Fruit fly (Drosophila melanogaster) whole organism: ENCODE data around the gene CG15286.
A peak's percentile ranks its signal among the peaks of the same experiment; 100 is the strongest.

ENCODE experiments used
- CG8478 ChIP-seq: fragments of >200 bp; optimal IDR thresholded peaks from 2 replicates; lab custom pipeline; 2018; ENCODE audit warnings: inconsistent platforms
- Dll ChIP-seq: fragments of >200 bp; optimal IDR thresholded peaks from 2 replicates; lab custom pipeline; 2017
- EcR ChIP-seq, 2 experiments: fragments of >200 bp; optimal IDR thresholded peaks; 2 replicates each; lab custom pipeline; 2017; ENCODE audit warnings: missing biosample characterization in 2 of 2, missing genetic modification characterization in 2 of 2, missing genetic modification reagents in 2 of 2
- pan ChIP-seq: fragments of >200 bp; optimal IDR thresholded peaks from 2 replicates; lab custom pipeline; 2017
- psq ChIP-seq: fragments of >200 bp; optimal IDR thresholded peaks from 2 replicates; lab custom pipeline; 2017
- usp ChIP-seq: fragments of >200 bp; optimal IDR thresholded peaks from 2 replicates; lab custom pipeline; 2017; ENCODE audit warnings: missing biosample characterization, missing genetic modification characterization, mixed read lengths

CG15286 gene

dm6 chr2L:14333965-14334364, 4.1 kb upstream of the CG15286 start, which contains the start of gene CG33090:
TSS of gene CG33090 (plus strand) at chr2L:14334158.
- TF ChIP-seq usp (GFP tag; lab: Kevin White, UChicago) (no peak), Dll (lab: Kevin White, UChicago) (no peak), CG8478 (no peak), pan (no peak), EcR (GFP tag; optimal IDR thresholded peaks at IDR 0.05; lab: Kevin White, UChicago) (no peak), psq (lab: Kevin White, UChicago) (no peak)

- no peak for TF ChIP-seq pan
- no peak for TF ChIP-seq Dll (lab: Kevin White, UChicago)
- no peak for TF ChIP-seq CG8478
- no peak for TF ChIP-seq usp (GFP tag; lab: Kevin White, UChicago)
- TF ChIP-seq psq (lab: Kevin White, UChicago) = no peak
- no peak for TF ChIP-seq EcR (GFP tag; optimal IDR thresholded peaks at IDR 0.05; lab: Kevin White, UChicago)
These were observed 1.7 kb upstream of the CG15286 start for dm6 chr2L:14336311-14336836.

dm6 chr2L:14340964-14341363, 2.9 kb downstream of the CG15286 start:
- TF ChIP-seq usp (GFP tag; lab: Kevin White, UChicago) (no peak), CG8478 (no peak), psq (lab: Kevin White, UChicago) (no peak), Dll (lab: Kevin White, UChicago) (no peak), pan (no peak), EcR (GFP tag; optimal IDR thresholded peaks at IDR 0.05; lab: Kevin White, UChicago) (no peak)

- no peak for TF ChIP-seq psq (lab: Kevin White, UChicago)
- no peak for TF ChIP-seq Dll (lab: Kevin White, UChicago)
- no peak for TF ChIP-seq pan
- TF ChIP-seq CG8478 = no peak
- no peak for TF ChIP-seq EcR (GFP tag; optimal IDR thresholded peaks at IDR 0.05; lab: Kevin White, UChicago)
- no peak for TF ChIP-seq usp (GFP tag; lab: Kevin White, UChicago)
These were observed 8.5 kb downstream of the CG15286 start, which contains the start of gene Send2 for dm6 chr2L:14346588-14346987. TSS of gene Send2 (minus strand) at chr2L:14346688.

dm6 chr2L:14348602-14349001, 10.6 kb downstream of the CG15286 start, which contains the start of gene mTTF:
TSS of gene mTTF (minus strand) at chr2L:14348790.
- TF ChIP-seq EcR (GFP tag; optimal IDR thresholded peaks at IDR 0.05; lab: Kevin White, UChicago) (no peak), pan (no peak), CG8478 (no peak), Dll (lab: Kevin White, UChicago) (no peak)

dm6 chr2L:14350587-14350986, 12.5 kb downstream of the CG15286 start:
- TF ChIP-seq CG8478 (no peak), pan (no peak), usp (GFP tag; lab: Kevin White, UChicago) (no peak), psq (lab: Kevin White, UChicago) (no peak), Dll (lab: Kevin White, UChicago) (no peak), EcR (GFP tag; optimal IDR thresholded peaks at IDR 0.05; lab: Kevin White, UChicago) (no peak)

dm6 chr2L:14351441-14352127, 13.5 kb downstream of the CG15286 start, which contains the start of gene CG43052:
TSS of gene CG43052 (plus strand) at chr2L:14352077.
- TF ChIP-seq EcR (GFP tag; optimal IDR thresholded peaks at IDR 0.05; lab: Kevin White, UChicago) (no peak), psq (lab: Kevin White, UChicago) (no peak), Dll (lab: Kevin White, UChicago) (no peak), pan (no peak), CG8478 (no peak), usp (GFP tag; lab: Kevin White, UChicago) (no peak)

dm6 chr2L:14355033-14355851, 17.2 kb downstream of the CG15286 start, which contains the start of gene Rab14:
TSS of gene Rab14 (plus strand) at chr2L:14355145.
- TF ChIP-seq pan (peak; percentile 25), usp (GFP tag; lab: Kevin White, UChicago) (no peak)

- TF ChIP-seq Dll (lab: Kevin White, UChicago) (no peak), CG8478 (no peak), usp (GFP tag; lab: Kevin White, UChicago) (no peak), EcR (GFP tag; optimal IDR thresholded peaks at IDR 0.05; lab: Kevin White, UChicago) (no peak), psq (lab: Kevin White, UChicago) (no peak), pan (no peak)
These were observed 17.8 kb downstream of the CG15286 start for dm6 chr2L:14355852-14356174.

dm6 chr2L:14356279-14356678, 18.2 kb downstream of the CG15286 start:
- TF ChIP-seq EcR (GFP tag; optimal IDR thresholded peaks at IDR 0.05; lab: Kevin White, UChicago) = no peak
- no peak for TF ChIP-seq psq (lab: Kevin White, UChicago)

dm6 chr2L:14356793-14357372, 18.8 kb downstream of the CG15286 start:
- TF ChIP-seq usp (GFP tag; lab: Kevin White, UChicago) (no peak), CG8478 (no peak), Dll (lab: Kevin White, UChicago) (no peak), psq (lab: Kevin White, UChicago) (no peak), pan (no peak), EcR (GFP tag; optimal IDR thresholded peaks at IDR 0.05; lab: Kevin White, UChicago) (no peak)
